Worm (Caenorhabditis elegans) whole organism, L3 larva: Measurements from ENCODE around the gene cest-9.1.

Experiments
- aly-2 ChIP-seq: fragments of 150-350 bp; optimal IDR thresholded peaks from 2 replicates; lab custom pipeline; 2014; ENCODE audit warnings: missing biosample characterization, missing genetic modification characterization
- nhr-12 ChIP-seq: fragments of 150-350 bp; optimal IDR thresholded peaks from 2 replicates; lab custom pipeline; 2014; ENCODE audit warnings: missing biosample characterization, missing genetic modification characterization

DNA sequence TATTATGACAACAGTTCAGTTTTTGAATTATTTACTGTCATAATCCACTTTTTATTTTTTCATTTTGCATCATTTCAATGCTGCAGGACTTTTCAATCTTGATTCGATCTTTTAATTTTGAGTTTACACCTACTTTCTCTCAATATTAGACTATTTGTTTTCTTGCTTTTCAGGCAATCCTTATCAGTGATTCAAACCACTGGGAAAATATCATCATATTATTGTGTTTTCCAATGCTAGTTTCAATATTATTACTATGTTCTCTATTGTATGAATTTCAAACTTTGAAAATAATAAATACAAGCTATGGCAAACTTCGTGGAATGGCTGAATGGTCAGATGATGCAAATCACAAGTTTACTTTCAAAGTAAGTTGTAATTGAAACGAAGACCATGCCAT, 6.5 kb upstream of the cest-9.1 start, which contains the start of gene cest-8:
- TF ChIP-seq aly-2 (tag; lab: Kevin White, UChicago) (no peak), nhr-12 (tag; lab: Kevin White, UChicago) (no peak)
